Fruit fly (Drosophila melanogaster): ENCODE results near the gene CG13725.

DNA sequence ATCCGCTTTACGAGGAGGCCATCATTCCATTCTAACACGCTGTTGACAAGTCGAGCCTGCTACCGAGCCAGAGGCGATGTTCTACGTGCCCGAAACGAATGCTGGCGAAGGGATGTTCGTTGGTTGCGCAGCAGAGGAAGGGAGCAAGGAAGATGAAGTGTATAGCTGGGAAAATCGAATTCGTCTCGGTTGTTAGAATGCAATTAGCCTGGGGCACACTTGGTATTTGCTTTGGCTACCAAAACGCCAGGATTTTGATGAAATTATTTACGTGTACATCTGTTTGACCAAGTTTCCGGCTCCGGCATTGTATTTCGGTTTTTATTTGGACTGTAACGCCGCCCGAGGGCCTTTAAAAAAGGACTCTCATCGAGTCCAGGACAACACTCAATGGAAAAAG, 32.1 kb upstream of the CG13725 start:
- no peak for TF ChIP-seq CG6175 (GFP tag; IDR thresholded peaks at IDR 0.05)
- no peak for TF ChIP-seq pum (GFP tag; optimal IDR thresholded peaks at IDR 0.05)
- TF ChIP-seq stwl (tag; optimal IDR thresholded peaks at IDR 0.05): no peak
- TF ChIP-seq HmgD (GFP tag; optimal IDR thresholded peaks at IDR 0.05): no peak
- TF ChIP-seq CG18262 (tag; optimal IDR thresholded peaks at IDR 0.05): no peak
- TF ChIP-seq stc (GFP tag; IDR thresholded peaks at IDR 0.05): no peak
- no peak for TF ChIP-seq Dad (GFP tag; optimal IDR thresholded peaks at IDR 0.05)
- TF ChIP-seq inv (GFP tag; IDR thresholded peaks at IDR 0.05; ENCODE audit: partially characterized antibody): no peak
- TF ChIP-seq Gsc (GFP tag; IDR thresholded peaks at IDR 0.05): no peak
- TF ChIP-seq salm (tag; optimal IDR thresholded peaks at IDR 0.05): no peak
- TF ChIP-seq br (optimal IDR thresholded peaks at IDR 0.05): no peak
